Worm (Caenorhabditis elegans) whole organism, mixed stage, embryonic: ENCODE data around the gene ZK1098.6.

ENCODE experiments used
- lin-13 ChIP-seq: fragments of 150-350 bp; optimal IDR thresholded peaks from 2 replicates; lab custom pipeline; 2014; ENCODE audit warnings: missing biosample characterization, missing genetic modification characterization
- nhr-12 ChIP-seq: fragments of 150-350 bp; optimal IDR thresholded peaks from 2 replicates; lab custom pipeline; 2014; ENCODE audit warnings: missing biosample characterization, missing genetic modification characterization
- unc-62 ChIP-seq: fragments of 150-350 bp; optimal IDR thresholded peaks from 2 replicates; lab custom pipeline; 2014; ENCODE audit warnings: missing biosample characterization, missing genetic modification reagents, missing genetic modification characterization
- zip-8 ChIP-seq: fragments of 150-350 bp; optimal IDR thresholded peaks from 2 replicates; lab custom pipeline; 2014; ENCODE audit warnings: missing biosample characterization, missing genetic modification characterization
- ztf-11 ChIP-seq: fragments of 150-350 bp; optimal IDR thresholded peaks from 2 replicates; lab custom pipeline; 2014; ENCODE audit warnings: missing biosample characterization, missing genetic modification characterization

DNA sequence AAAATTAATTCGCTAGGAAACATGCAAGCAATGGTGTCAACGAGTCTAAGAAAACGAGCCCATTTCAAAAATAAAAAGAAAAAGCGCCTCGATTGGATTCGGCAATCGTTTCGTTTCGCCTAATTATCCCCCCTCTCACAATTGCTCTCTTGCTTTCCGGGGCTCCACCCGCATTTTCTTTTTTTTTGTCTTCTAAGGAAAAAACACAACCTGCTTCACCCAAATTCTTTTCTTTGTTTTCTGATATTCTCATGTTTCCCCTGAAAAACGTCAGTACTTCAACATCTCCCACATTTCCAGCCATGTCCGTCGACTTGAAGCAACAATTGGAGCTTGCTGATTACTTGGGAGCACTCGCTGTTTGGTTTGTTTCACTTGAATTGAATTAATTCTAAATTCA lies 38.5 kb upstream of the ZK1098.6 start, which contains the start of gene nlp-36:
- TF ChIP-seq zip-8 (tag; lab: Kevin White, UChicago): no peak
- TF ChIP-seq nhr-12: no peak
- no peak for TF ChIP-seq lin-13 (tag; lab: Kevin White, UChicago)
- no peak for TF ChIP-seq ztf-11 (tag; lab: Kevin White, UChicago)
- no peak for TF ChIP-seq unc-62 (GFP tag; lab: Kevin White, UChicago)
